Worm (Caenorhabditis elegans) whole organism, L4 larva: ENCODE measurements around the gene anmt-1.

Experiments
- F37D6.2 ChIP-seq: sonication (generic microtip); optimal IDR thresholded peaks from 2 replicates; lab custom pipeline; 2016; ENCODE audit warnings: mild to moderate bottlenecking, missing genetic modification characterization, missing compliant biosample characterization
- F44E2.7 ChIP-seq: fragments of 200-800 bp; sonication (Bioruptor generic); IDR thresholded peaks from 2 replicates; pipeline ENCODE4 v2.1.2; 2022; ENCODE audit warnings: missing genetic modification characterization, missing compliant biosample characterization
- T20F7.1 ChIP-seq: fragments of 200-800 bp; sonication (Bioruptor generic); optimal IDR thresholded peaks from 2 replicates; lab custom pipeline; 2018; ENCODE audit warnings: mild to moderate bottlenecking, missing genetic modification characterization, missing compliant biosample characterization
- Y105C5A.15 ChIP-seq: fragments of 200-800 bp; sonication (Bioruptor generic); IDR thresholded peaks from 2 replicates; pipeline ENCODE4 v1.3.6; 2022; ENCODE audit warnings: missing genetic modification characterization, missing compliant biosample characterization
- Y75B8A.6 ChIP-seq: fragments of 200-800 bp; sonication (Bioruptor generic); IDR thresholded peaks from 2 replicates; pipeline ENCODE4 v1.3.6; 2022; ENCODE audit warnings: missing genetic modification reagents, missing genetic modification characterization, missing compliant biosample characterization
- ZK337.2 ChIP-seq: fragments of 200-800 bp; sonication (Bioruptor generic); IDR thresholded peaks from 2 replicates; pipeline ENCODE4 v1.3.6; 2022; ENCODE audit warnings: missing genetic modification reagents, missing genetic modification characterization, missing compliant biosample characterization
- ama-1 ChIP-seq: fragments of 150-350 bp; optimal IDR thresholded peaks from 2 replicates; lab custom pipeline; 2014; ENCODE audit warnings: inconsistent platforms, mixed read lengths
- ceh-20 ChIP-seq: fragments of 200-800 bp; sonication (Bioruptor generic); IDR thresholded peaks from 2 replicates; pipeline ENCODE4 v1.3.6; 2022; ENCODE audit warnings: missing genetic modification reagents, missing genetic modification characterization, missing compliant biosample characterization
- ceh-28 ChIP-seq: fragments of 150-350 bp; optimal IDR thresholded peaks from 2 replicates; lab custom pipeline; 2014; ENCODE audit warnings: missing biosample characterization, missing genetic modification reagents, missing genetic modification characterization
- daf-8 ChIP-seq: fragments of 200-800 bp; sonication (Bioruptor generic); IDR thresholded peaks from 2 replicates; pipeline ENCODE4 v1.3.6; 2022; ENCODE audit warnings: missing genetic modification characterization, missing compliant biosample characterization
- dmd-8 ChIP-seq: fragments of 200-800 bp; sonication (Bioruptor generic); IDR thresholded peaks from 2 replicates; pipeline ENCODE4 v1.3.6; 2022; ENCODE audit warnings: missing genetic modification characterization, missing compliant biosample characterization
- dpl-1 ChIP-seq: fragments of 150-350 bp; optimal IDR thresholded peaks from 2 replicates; lab custom pipeline; 2014; ENCODE audit warnings: missing biosample characterization, missing genetic modification reagents, missing genetic modification characterization
- duxl-1 ChIP-seq: sonication (generic microtip); optimal IDR thresholded peaks from 2 replicates; lab custom pipeline; 2016; ENCODE audit warnings: mild to moderate bottlenecking, missing genetic modification characterization, moderate library complexity, missing compliant biosample characterization; ENCODE audit not compliant: poor library complexity
- egl-27 ChIP-seq: sonication (generic microtip); optimal IDR thresholded peaks from 3 replicates; lab custom pipeline; 2017; ENCODE audit warnings: missing biosample characterization, missing genetic modification reagents, missing genetic modification characterization
- egl-43 ChIP-seq: fragments of 200-800 bp; sonication (Bioruptor generic); IDR thresholded peaks from 2 replicates; pipeline ENCODE4 v1.3.6; 2022; ENCODE audit warnings: missing genetic modification reagents, missing genetic modification characterization, missing compliant biosample characterization
- fos-1 ChIP-seq: fragments of 150-350 bp; optimal IDR thresholded peaks from 2 replicates; lab custom pipeline; 2014; ENCODE audit warnings: missing biosample characterization, missing genetic modification characterization
- hif-1 ChIP-seq, 2 experiments: sonication (generic microtip); optimal IDR thresholded peaks; 2 replicates each; lab custom pipeline; 2016 to 2017; ENCODE audit warnings: missing compliant biosample characterization in 2 of 2, missing genetic modification characterization in 2 of 2, missing genetic modification reagents in 2 of 2, missing genotype in 2 of 2, mild to moderate bottlenecking in 1 of 2
- hlh-11 ChIP-seq: fragments of 200-800 bp; sonication (Bioruptor generic); optimal IDR thresholded peaks from 2 replicates; lab custom pipeline; 2018; ENCODE audit warnings: mild to moderate bottlenecking, missing genetic modification characterization, missing compliant biosample characterization
- hlh-30 ChIP-seq: sonication (generic microtip); optimal IDR thresholded peaks from 2 replicates; lab custom pipeline; 2017; ENCODE audit warnings: antibody characterized with exemption, mild to moderate bottlenecking, missing genetic modification characterization, missing compliant biosample characterization; ENCODE audit not compliant: insufficient read depth
- lin-15B ChIP-seq: fragments of 150-350 bp; sonication (generic microtip); optimal IDR thresholded peaks from 3 replicates; lab custom pipeline; 2014; ENCODE audit warnings: missing biosample characterization, missing genetic modification characterization
- lin-38 ChIP-seq: fragments of 200-800 bp; sonication (Bioruptor generic); IDR thresholded peaks from 2 replicates; pipeline ENCODE4 v1.3.6; 2022; ENCODE audit warnings: missing genetic modification reagents, missing genetic modification characterization, missing compliant biosample characterization
- lin-39 ChIP-seq: fragments of 150-350 bp; optimal IDR thresholded peaks from 2 replicates; lab custom pipeline; 2014; ENCODE audit warnings: missing biosample characterization, missing genetic modification reagents, missing genetic modification characterization
- madf-5 ChIP-seq, 2 experiments: fragments of 200-800 bp; sonication (Bioruptor generic); IDR thresholded peaks; 2 replicates each; pipeline ENCODE4 v1.3.6; 2022; ENCODE audit warnings: missing compliant biosample characterization in 2 of 2, missing genetic modification characterization in 2 of 2
- madf-9 ChIP-seq: fragments of 200-800 bp; sonication (Bioruptor generic); conservative IDR thresholded peaks from 2 replicates; pipeline ENCODE4 v1.3.6; 2022; ENCODE audit warnings: missing genetic modification reagents, missing genetic modification characterization, missing compliant biosample characterization
- mdl-1 ChIP-seq, 2 experiments: fragments of 150-350 bp in 1 of 2; sonication (generic microtip) in 1 of 2; optimal IDR thresholded peaks; 2 replicates each; lab custom pipeline; 2014 to 2017; ENCODE audit warnings: missing biosample characterization in 2 of 2, missing genetic modification characterization in 2 of 2
- mep-1 ChIP-seq: fragments of 150-350 bp; sonication (generic microtip); optimal IDR thresholded peaks from 3 replicates; lab custom pipeline; 2014; ENCODE audit warnings: missing biosample characterization, missing genetic modification characterization
- mxl-3 ChIP-seq: fragments of 200-800 bp; sonication (Bioruptor generic); optimal IDR thresholded peaks from 2 replicates; lab custom pipeline; 2018; ENCODE audit warnings: mild to moderate bottlenecking, missing genetic modification characterization, missing compliant biosample characterization
- nhr-237 ChIP-seq: sonication (generic microtip); optimal IDR thresholded peaks from 2 replicates; lab custom pipeline; 2017; ENCODE audit warnings: missing biosample characterization, missing genetic modification characterization
- nhr-25 ChIP-seq: sonication (generic microtip); optimal IDR thresholded peaks from 2 replicates; lab custom pipeline; 2017; ENCODE audit warnings: missing genetic modification characterization, mild to moderate bottlenecking, missing compliant biosample characterization, antibody characterized with exemption, moderate library complexity, borderline replicate concordance; ENCODE audit not compliant: insufficient read depth
- nhr-28 ChIP-seq: fragments of 150-350 bp; optimal IDR thresholded peaks from 2 replicates; lab custom pipeline; 2014; ENCODE audit warnings: missing biosample characterization, missing genetic modification characterization
- nhr-48 ChIP-seq: sonication (generic microtip); optimal IDR thresholded peaks from 2 replicates; lab custom pipeline; 2016; ENCODE audit warnings: mild to moderate bottlenecking, missing genetic modification characterization, missing compliant biosample characterization
- nhr-76 ChIP-seq: fragments of 150-350 bp; optimal IDR thresholded peaks from 2 replicates; lab custom pipeline; 2014; ENCODE audit warnings: missing biosample characterization, missing genetic modification characterization
- pha-4 ChIP-seq, 2 experiments: fragments of 150-350 bp in 1 of 2; fragments of 200-800 bp in 1 of 2; sonication (Bioruptor generic) in 1 of 2; IDR thresholded peaks in 1 of 2; optimal IDR thresholded peaks in 1 of 2; 2 replicates each; pipeline versions ENCODE4 v1.3.6 to Lab custom; 2014 to 2022; ENCODE audit warnings: missing genetic modification characterization in 2 of 2, missing genetic modification reagents in 2 of 2, missing biosample characterization in 1 of 2, missing compliant biosample characterization in 1 of 2
- php-3 ChIP-seq: fragments of 200-800 bp; sonication (Bioruptor generic); IDR thresholded peaks from 2 replicates; pipeline ENCODE4 v1.3.6; 2022; ENCODE audit warnings: missing genetic modification reagents, missing genetic modification characterization, missing compliant biosample characterization
- pqm-1 ChIP-seq: sonication (generic microtip); optimal IDR thresholded peaks from 2 replicates; lab custom pipeline; 2017; ENCODE audit warnings: missing biosample characterization, missing genetic modification characterization
- rbr-2 ChIP-seq: sonication (generic microtip); optimal IDR thresholded peaks from 2 replicates; lab custom pipeline; 2016; ENCODE audit warnings: missing genotype, missing genetic modification characterization, missing compliant biosample characterization
- saeg-2 ChIP-seq: fragments of 200-800 bp; sonication (Bioruptor generic); IDR thresholded peaks from 2 replicates; pipeline ENCODE4 v1.3.6; 2022; ENCODE audit warnings: missing genetic modification reagents, missing genetic modification characterization, missing compliant biosample characterization
- snpc-4 ChIP-seq: fragments of 150-350 bp; optimal IDR thresholded peaks from 2 replicates; lab custom pipeline; 2014; ENCODE audit warnings: missing biosample characterization, missing genetic modification characterization
- tag-97 ChIP-seq: fragments of 200-800 bp; sonication (Bioruptor generic); IDR thresholded peaks from 2 replicates; pipeline ENCODE4 v1.3.6; 2022; ENCODE audit warnings: missing genetic modification characterization, missing compliant biosample characterization
- unc-130 ChIP-seq: sonication (generic microtip); optimal IDR thresholded peaks from 2 replicates; lab custom pipeline; 2016; ENCODE audit warnings: missing genetic modification reagents, missing genetic modification characterization, missing compliant biosample characterization
- unc-39 ChIP-seq: sonication (generic microtip); optimal IDR thresholded peaks from 2 replicates; lab custom pipeline; 2017; ENCODE audit warnings: missing biosample characterization, missing genetic modification characterization
- unc-62 ChIP-seq, 3 experiments: fragments of 150-350 bp in 1 of 3; sonication (generic microtip); optimal IDR thresholded peaks in 2 of 3; peaks in 1 of 3; 1 replicate in 1 of 3; 2 replicates in 2 of 3; lab custom pipeline; 2014 to 2017; ENCODE audit warnings: missing biosample characterization in 3 of 3, missing genetic modification characterization in 3 of 3, missing genetic modification reagents in 3 of 3, missing genotype in 1 of 3
- vab-7 ChIP-seq: fragments of 200-800 bp; sonication (Bioruptor generic); IDR thresholded peaks from 2 replicates; pipeline ENCODE4 v1.3.6; 2022; ENCODE audit warnings: missing genetic modification reagents, missing genetic modification characterization, missing compliant biosample characterization
- zfp-2 ChIP-seq: sonication (generic microtip); optimal IDR thresholded peaks from 2 replicates; lab custom pipeline; 2016; ENCODE audit warnings: mild to moderate bottlenecking, missing genetic modification characterization, missing compliant biosample characterization
- zfp-3 ChIP-seq: fragments of 200-800 bp; sonication (Bioruptor generic); conservative IDR thresholded peaks from 2 replicates; pipeline ENCODE4 v1.3.6; 2022; ENCODE audit warnings: missing genetic modification reagents, missing genetic modification characterization, missing compliant biosample characterization
- zip-11 ChIP-seq: fragments of 200-800 bp; sonication (Bioruptor generic); IDR thresholded peaks from 2 replicates; pipeline ENCODE4 v1.3.6; 2022; ENCODE audit warnings: missing genetic modification characterization, missing compliant biosample characterization
- ztf-7 ChIP-seq: fragments of 150-350 bp; optimal IDR thresholded peaks from 2 replicates; lab custom pipeline; 2014; ENCODE audit warnings: missing biosample characterization, missing genetic modification characterization

The anmt-1 gene

DNA sequence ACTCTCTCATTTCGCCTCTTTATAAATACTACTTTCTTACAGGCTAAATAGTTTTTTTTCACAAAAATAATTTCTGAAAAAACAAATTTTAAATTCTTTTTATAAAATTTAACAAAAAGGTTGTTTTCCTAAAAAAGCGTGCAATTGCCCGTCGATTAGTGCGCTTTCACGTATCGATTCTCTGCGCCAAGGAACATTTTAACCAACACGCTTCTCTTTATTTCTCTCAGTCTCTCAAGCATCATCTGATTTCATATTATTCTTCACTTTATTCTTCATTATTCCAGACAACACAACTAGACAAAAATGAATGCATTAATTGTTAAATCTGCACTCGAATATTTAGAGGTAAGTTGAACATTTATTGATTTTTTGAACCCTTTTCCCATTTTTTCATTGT, 5.0 kb downstream of the anmt-1 start, which contains the start of gene B0303.4 (continued):
- TF ChIP-seq ztf-7 (tag; lab: Kevin White, UChicago) (peak; percentile 85), duxl-1 (tag; lab: Kevin White, UChicago) (no peak), Y105C5A.15 (no peak), tag-97 (GFP tag; lab: Robert Waterston, UW) (no peak), egl-27 (tag; lab: Kevin White, UChicago) (no peak), pqm-1 (tag; lab: Kevin White, UChicago) (no peak), snpc-4 (no peak), zip-11 (no peak), saeg-2 (GFP tag; lab: Robert Waterston, UW) (no peak), F37D6.2 (no peak), ZK337.2 (no peak), madf-5 (GFP tag; IDR thresholded peaks at IDR 0.05; lab: Robert Waterston, UW) (no peak), vab-7 (no peak), php-3 (GFP tag; lab: Robert Waterston, UW) (no peak), egl-43 (GFP tag; lab: Robert Waterston, UW) (no peak), pha-4 (GFP tag; IDR thresholded peaks at IDR 0.05; lab: Robert Waterston, UW) (no peak), pha-4 (tag; optimal IDR thresholded peaks at IDR 0.05; lab: Kevin White, UChicago) (peak; percentile 45), unc-62 (GFP tag; optimal IDR thresholded peaks at IDR 0.05 in 1 of 2; lab: Kevin White, UChicago) (no peak), unc-62 (tag; optimal IDR thresholded peaks at IDR 0.05; lab: Kevin White, UChicago) (no peak), mdl-1 (tag; optimal IDR thresholded peaks at IDR 0.05; lab: Kevin White, UChicago) (peak in 1 of 2 experiments; percentile 69), hlh-11 (tag; lab: Kevin White, UChicago) (peak; percentile 63)

DNA sequence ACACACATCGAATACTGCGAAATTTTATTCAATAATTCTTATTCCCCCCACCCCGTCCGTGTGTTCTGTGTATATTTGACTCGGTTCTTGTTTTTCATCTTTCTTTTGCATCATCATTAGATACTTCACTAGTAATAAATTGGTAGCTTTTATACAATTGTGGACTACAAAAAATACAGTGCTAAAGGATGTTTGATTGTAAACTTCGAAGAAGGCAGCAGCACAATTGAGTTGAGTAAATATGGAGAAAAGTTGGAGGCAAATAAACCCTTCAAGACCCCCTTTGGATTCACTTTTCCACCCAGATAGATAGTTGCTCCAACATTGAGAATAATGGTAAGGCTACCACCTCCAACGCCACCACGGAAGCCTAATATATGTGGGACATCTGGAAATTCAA, 8.7 kb downstream of the anmt-1 start, which contains the start of gene B0303.7:
Gene B0303.7 (plus strand): TSS at position 301 of the 400 bp plus-strand sequence.
- TF ChIP-seq ama-1 (lab: Kevin White, UChicago) (peak; percentile 17), Y75B8A.6 (no peak)

DNA sequence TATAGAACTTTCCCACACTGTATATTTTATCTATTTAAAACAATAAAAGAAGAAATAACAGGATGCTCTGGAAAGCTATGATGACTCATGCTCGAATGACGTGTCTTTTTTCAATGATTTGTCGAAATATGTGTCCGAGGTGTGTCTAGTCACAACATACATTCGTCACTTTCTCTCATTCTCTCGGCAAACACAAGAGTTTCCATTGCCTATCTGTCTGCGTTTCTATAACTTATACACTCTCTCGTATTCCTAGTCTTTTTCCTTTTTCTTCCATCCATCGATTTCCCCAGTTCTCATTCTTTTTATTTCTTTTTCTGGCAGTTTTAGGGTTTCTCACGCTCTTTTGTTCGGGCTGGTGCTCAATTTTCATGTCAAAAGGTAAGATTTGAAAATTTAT, 12.1 kb downstream of the anmt-1 start:
- no peak for TF ChIP-seq mxl-3 (GFP tag; lab: Kevin White, UChicago)
- TF ChIP-seq dmd-8 (GFP tag; lab: Robert Waterston, UW), result no peak
- TF ChIP-seq nhr-76, result no peak
- TF ChIP-seq lin-15B, result no peak
- no peak for TF ChIP-seq zfp-3 (GFP tag; lab: Robert Waterston, UW)
- no peak for TF ChIP-seq madf-9 (GFP tag; lab: Robert Waterston, UW)
- no peak for TF ChIP-seq unc-62 (GFP tag; optimal IDR thresholded peaks at IDR 0.05 in 1 of 2; lab: Kevin White, UChicago)
- TF ChIP-seq unc-62 (tag; optimal IDR thresholded peaks at IDR 0.05; lab: Kevin White, UChicago), result no peak
- TF ChIP-seq unc-39 (tag; lab: Kevin White, UChicago), result no peak
- TF ChIP-seq lin-38 (GFP tag; lab: Robert Waterston, UW), result 0 out of 2 replicates have a peak, but pooled peaks have one; percentile 8
- TF ChIP-seq T20F7.1 (GFP tag; lab: Kevin White, UChicago), result no peak
- no peak for TF ChIP-seq nhr-25
- no peak for TF ChIP-seq zfp-2 (tag; lab: Kevin White, UChicago)
- TF ChIP-seq hlh-11 (tag; lab: Kevin White, UChicago), result peak; percentile 53
- no peak for TF ChIP-seq lin-39 (tag; lab: Kevin White, UChicago)
- no peak for TF ChIP-seq nhr-48 (tag; lab: Kevin White, UChicago)
- TF ChIP-seq pha-4 (GFP tag; IDR thresholded peaks at IDR 0.05; lab: Robert Waterston, UW), result no peak
- TF ChIP-seq pha-4 (tag; optimal IDR thresholded peaks at IDR 0.05; lab: Kevin White, UChicago), result peak; percentile 28
- TF ChIP-seq mep-1 (tag; lab: Kevin White, UChicago), result peak; percentile 30
- peak; percentile 94 for TF ChIP-seq nhr-28
- TF ChIP-seq zip-11, result no peak
- TF ChIP-seq rbr-2 (tag; lab: Kevin White, UChicago), result no peak
- no peak for TF ChIP-seq fos-1 (tag; lab: Kevin White, UChicago)
- peak; percentile 47 for TF ChIP-seq hlh-30 (tag; lab: Kevin White, UChicago)
- TF ChIP-seq daf-8 (GFP tag; lab: Robert Waterston, UW), result no peak
- TF ChIP-seq ceh-28 (tag; lab: Kevin White, UChicago), result no peak
- no peak for TF ChIP-seq ceh-20 (GFP tag; lab: Robert Waterston, UW)
- no peak for TF ChIP-seq madf-5 (GFP tag; IDR thresholded peaks at IDR 0.05; lab: Robert Waterston, UW)
- TF ChIP-seq hif-1 (tag; optimal IDR thresholded peaks at IDR 0.05; lab: Kevin White, UChicago), result peak in 1 of 2 experiments; percentile 12
- no peak for TF ChIP-seq unc-130 (GFP tag; lab: Kevin White, UChicago)
- no peak for TF ChIP-seq F44E2.7 (GFP tag; lab: Robert Waterston, UW)
- TF ChIP-seq nhr-237 (tag; lab: Kevin White, UChicago), result no peak
- no peak for TF ChIP-seq dpl-1 (GFP tag; lab: Kevin White, UChicago)
